Fruit fly (Drosophila melanogaster): ENCODE data around the gene CG18493.

CG18493 gene

DNA sequence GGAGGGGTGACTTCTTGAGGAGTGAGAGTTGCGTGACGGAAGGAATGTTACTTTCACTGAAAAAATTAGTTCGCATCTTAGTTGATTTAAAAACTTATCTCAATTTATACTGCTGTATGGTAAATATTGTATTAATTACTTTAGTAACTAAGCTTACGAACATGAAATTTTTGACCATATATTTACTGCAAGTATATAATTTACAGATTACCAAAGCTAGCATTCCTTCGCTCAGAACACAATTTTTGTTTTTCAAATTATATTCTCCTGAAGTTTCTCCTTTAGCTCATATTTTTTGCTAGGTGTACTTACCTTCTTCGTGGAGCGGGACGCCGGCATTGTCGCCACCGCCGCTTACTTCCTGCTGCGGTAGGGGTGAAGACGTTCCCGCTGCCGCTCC is 19.4 kb upstream of the CG18493 start (continued):
- TF ChIP-seq dati (GFP tag; IDR thresholded peaks at IDR 0.05) (no peak), prd (optimal IDR thresholded peaks at IDR 0.05) (no peak), prd (GFP tag; IDR thresholded peaks at IDR 0.05) (no peak), CG9727 (GFP tag; optimal IDR thresholded peaks at IDR 0.05) (peak; percentile 41), pfk (GFP tag; optimal IDR thresholded peaks at IDR 0.05) (no peak), CG10979 (tag; optimal IDR thresholded peaks at IDR 0.05) (peak; percentile 62), CG17361 (GFP tag; IDR thresholded peaks at IDR 0.05) (peak; percentile 38; the same call in 1 of the 3 replicates), oc (tag; optimal IDR thresholded peaks at IDR 0.05) (no peak), Bgb (GFP tag; IDR thresholded peaks at IDR 0.05; ENCODE audit: partially characterized antibody) (no peak), CG16863 (GFP tag; optimal IDR thresholded peaks at IDR 0.05) (no peak), peb (GFP tag; IDR thresholded peaks at IDR 0.05) (no peak), CG15269 (tag; optimal IDR thresholded peaks at IDR 0.05) (no peak), fd64A (GFP tag; optimal IDR thresholded peaks at IDR 0.05) (no peak), Xrp1 (GFP tag; IDR thresholded peaks at IDR 0.05) (0 out of 2 replicates have a peak, but pooled peaks have one; percentile 38), Dbx (GFP tag; IDR thresholded peaks at IDR 0.05) (no peak)

DNA sequence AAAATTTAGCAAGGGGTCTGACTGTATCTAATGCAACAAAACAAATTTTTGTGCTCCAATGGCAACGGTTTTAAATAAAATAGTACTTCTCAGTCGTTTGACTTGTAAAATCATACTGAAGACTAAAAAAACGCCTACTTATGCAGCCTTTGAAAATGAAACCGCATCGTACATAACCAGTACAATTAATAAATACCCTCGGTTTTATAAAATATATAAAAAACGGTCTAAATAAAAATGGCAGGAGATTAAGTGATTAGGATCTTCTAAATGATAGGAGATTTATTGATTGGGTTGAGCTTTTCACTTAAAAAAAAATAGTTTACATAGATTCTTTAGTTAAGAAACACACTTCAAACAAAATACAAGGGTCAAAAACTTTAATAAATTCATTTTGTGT is 15.4 kb upstream of the CG18493 start, which contains the start of gene CG3581:
TSS of gene CG3581 (minus strand) at position 101 of the 400 bp plus-strand sequence.
- no peak for TF ChIP-seq salm (tag; optimal IDR thresholded peaks at IDR 0.05)
- TF ChIP-seq Ravus (GFP tag; IDR thresholded peaks at IDR 0.05), result no peak
- no peak for TF ChIP-seq btn (GFP tag; optimal IDR thresholded peaks at IDR 0.05)
- no peak for TF ChIP-seq CG11504 (tag; optimal IDR thresholded peaks at IDR 0.05)
- TF ChIP-seq Stat92E (GFP tag; optimal IDR thresholded peaks at IDR 0.05), result no peak
- TF ChIP-seq h (optimal IDR thresholded peaks at IDR 0.05), result no peak

DNA sequence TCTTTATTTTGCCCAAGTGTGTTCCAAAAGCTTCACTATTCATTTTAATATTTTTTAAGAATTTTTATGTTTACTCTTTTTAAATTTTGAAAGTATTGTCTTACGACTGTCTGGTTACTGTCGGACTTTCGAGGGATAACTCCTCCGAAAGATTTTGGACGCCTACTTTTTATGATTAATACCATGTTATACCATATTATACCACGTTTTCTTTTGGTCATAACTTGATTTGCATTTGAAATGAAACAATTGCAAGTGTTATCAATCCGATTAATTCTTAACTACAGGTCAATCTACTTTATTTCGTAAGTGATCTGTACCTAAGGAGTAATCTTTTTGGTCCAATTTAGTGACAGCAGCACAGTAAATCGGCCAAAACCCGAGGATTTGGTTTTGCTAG is 14.1 kb upstream of the CG18493 start, which contains the start of gene CG31404:
TSS of gene CG31404 (minus strand) at position 101 of the 400 bp plus-strand sequence.
- no peak for TF ChIP-seq CG12391 (tag; optimal IDR thresholded peaks at IDR 0.05)
- TF ChIP-seq Trl (optimal IDR thresholded peaks at IDR 0.05), result no peak
- no peak for TF ChIP-seq Trl (GFP tag; optimal IDR thresholded peaks at IDR 0.05)
- TF ChIP-seq bsh (GFP tag; optimal IDR thresholded peaks at IDR 0.05), result no peak
- TF ChIP-seq Bteb2 (GFP tag; optimal IDR thresholded peaks at IDR 0.05), result no peak
- TF ChIP-seq Hsf (GFP tag; optimal IDR thresholded peaks at IDR 0.05), result no peak
- no peak for TF ChIP-seq amos (GFP tag; IDR thresholded peaks at IDR 0.05; ENCODE audit: partially characterized antibody)
- no peak for TF ChIP-seq CG11695 (GFP tag; IDR thresholded peaks at IDR 0.05)

DNA sequence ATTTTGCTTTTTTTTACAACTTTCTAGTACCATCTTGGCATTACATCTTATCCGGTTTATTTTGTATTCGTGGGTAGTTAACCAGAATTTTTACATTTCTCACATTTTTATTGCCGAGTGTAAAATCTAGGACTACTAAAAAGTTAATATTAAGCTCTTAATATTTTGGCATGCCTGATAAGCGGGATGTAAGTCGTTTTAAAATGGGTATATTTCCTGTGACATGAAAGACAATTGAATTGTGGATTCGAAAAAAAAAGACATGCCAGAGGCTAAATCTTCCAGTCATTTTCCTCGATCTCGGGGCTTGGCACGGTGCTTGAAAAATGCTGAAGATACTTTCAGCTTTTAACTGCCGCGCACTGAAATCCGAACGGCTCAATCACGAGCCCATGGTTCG is 12.9 kb upstream of the CG18493 start, which contains the start of gene CG31245:
TSS of gene CG31245 (minus strand) at position 101 of the 400 bp plus-strand sequence.
- TF ChIP-seq CG1792 (GFP tag; optimal IDR thresholded peaks at IDR 0.05) (no peak), pho (GFP tag; optimal IDR thresholded peaks at IDR 0.05) (no peak), YL-1 (GFP tag; optimal IDR thresholded peaks at IDR 0.05) (no peak), CG6175 (GFP tag; IDR thresholded peaks at IDR 0.05) (no peak), CG12104 (GFP tag; optimal IDR thresholded peaks at IDR 0.05) (no peak), fd3F (GFP tag; optimal IDR thresholded peaks at IDR 0.05) (no peak), CG13624 (GFP tag; optimal IDR thresholded peaks at IDR 0.05) (no peak), CG2678 (tag; optimal IDR thresholded peaks at IDR 0.05) (no peak), CG8388 (GFP tag; optimal IDR thresholded peaks at IDR 0.05) (no peak), Ets65A (GFP tag) (no peak), CG18619 (GFP tag; optimal IDR thresholded peaks at IDR 0.05) (no peak), Oli (tag; optimal IDR thresholded peaks at IDR 0.05) (no peak), Rx (GFP tag; IDR thresholded peaks at IDR 0.05) (no peak), CG4854 (GFP tag; optimal IDR thresholded peaks at IDR 0.05) (no peak), usp (GFP tag; optimal IDR thresholded peaks at IDR 0.05) (no peak), bsh (GFP tag; optimal IDR thresholded peaks at IDR 0.05) (no peak), Hmx (GFP tag; optimal IDR thresholded peaks at IDR 0.05) (no peak), D19B (GFP tag; optimal IDR thresholded peaks at IDR 0.05) (no peak)
